Fruit fly (Drosophila melanogaster) whole organism, larva: Measurements from ENCODE around the gene Saysd1.

ENCODE experiments used
- noc ChIP-seq: fragments of 200-800 bp; sonication (Bioruptor generic); optimal IDR thresholded peaks from 3 replicates; lab custom pipeline; 2019; ENCODE audit warnings: missing biosample characterization, mild to moderate bottlenecking, missing genetic modification characterization, moderate library complexity

Saysd1 gene

dm6 chr3R:25184540-25184939, 30.4 kb downstream of the Saysd1 start:
- no peak for TF ChIP-seq noc (tag; lab: Kevin White, UChicago)

dm6 chr3R:25183484-25184442, 31.2 kb downstream of the Saysd1 start, which contains the start of gene dan:
Gene dan (plus strand): TSS chr3R:25184383.
- TF ChIP-seq noc (tag; lab: Kevin White, UChicago), result no peak

dm6 chr3R:25181424-25181823, 33.6 kb downstream of the Saysd1 start:
- no peak for TF ChIP-seq noc (tag; lab: Kevin White, UChicago)

- TF ChIP-seq noc (tag; lab: Kevin White, UChicago), result no peak
Measured at dm6 chr3R:25178521-25178920, 36.5 kb downstream of the Saysd1 start.

dm6 chr3R:25177429-25177828, 37.6 kb downstream of the Saysd1 start:
- TF ChIP-seq noc (tag; lab: Kevin White, UChicago), result no peak

- TF ChIP-seq noc (tag; lab: Kevin White, UChicago), result no peak
Measured at dm6 chr3R:25176517-25176916, 38.5 kb downstream of the Saysd1 start.

- no peak for TF ChIP-seq noc (tag; lab: Kevin White, UChicago)
Measured at dm6 chr3R:25174244-25174643, 40.7 kb downstream of the Saysd1 start.

dm6 chr3R:25172976-25173375, 42.0 kb downstream of the Saysd1 start:
- no peak for TF ChIP-seq noc (tag; lab: Kevin White, UChicago)

- TF ChIP-seq noc (tag; lab: Kevin White, UChicago), result no peak
Measured at dm6 chr3R:25172353-25172752, 42.6 kb downstream of the Saysd1 start.

- no peak for TF ChIP-seq noc (tag; lab: Kevin White, UChicago)
Measured at dm6 chr3R:25168259-25168972, 46.6 kb downstream of the Saysd1 start.

- no peak for TF ChIP-seq noc (tag; lab: Kevin White, UChicago)
Measured at dm6 chr3R:25167407-25168191, 47.4 kb downstream of the Saysd1 start.

- TF ChIP-seq noc (tag; lab: Kevin White, UChicago), result no peak
Measured at dm6 chr3R:25166788-25167187, 48.2 kb downstream of the Saysd1 start.
